Fruit fly (Drosophila melanogaster) whole organism, embryonic: ENCODE data around the gene Nprl3.

ENCODE experiments used
- Asciz ChIP-seq: fragments of 200-800 bp; sonication (Bioruptor generic); optimal IDR thresholded peaks from 2 replicates; lab custom pipeline; 2017; ENCODE audit warnings: missing biosample characterization, mild to moderate bottlenecking, missing genetic modification characterization, missing genetic modification reagents
- BEAF-32 ChIP-seq: fragments of 200-800 bp; sonication (Bioruptor generic); optimal IDR thresholded peaks from 3 replicates; lab custom pipeline; 2017; ENCODE audit warnings: missing biosample characterization, missing genetic modification characterization, mild to moderate bottlenecking, moderate library complexity, missing genetic modification reagents
- CG10321 ChIP-seq: fragments of 200-800 bp; sonication (Bioruptor generic); IDR thresholded peaks from 2 replicates; pipeline ENCODE4 v1.3.6; 2022; ENCODE audit warnings: missing biosample characterization, missing genetic modification characterization
- CG12942 ChIP-seq: fragments of 200-800 bp; sonication (Bioruptor generic); optimal IDR thresholded peaks from 3 replicates; lab custom pipeline; 2016; ENCODE audit warnings: missing biosample characterization, missing genetic modification characterization
- CG13123 ChIP-seq: fragments of 200-800 bp; sonication (Bioruptor generic); optimal IDR thresholded peaks from 2 replicates; lab custom pipeline; 2016; ENCODE audit warnings: missing biosample characterization, missing genetic modification characterization
- CG15479 ChIP-seq: fragments of 200-800 bp; sonication (Bioruptor generic); optimal IDR thresholded peaks from 3 replicates; lab custom pipeline; 2019; ENCODE audit warnings: missing biosample characterization, mild to moderate bottlenecking, missing genetic modification characterization, moderate library complexity
- CG17186 ChIP-seq: fragments of 200-800 bp; sonication (Bioruptor generic); optimal IDR thresholded peaks from 3 replicates; lab custom pipeline; 2017; ENCODE audit warnings: missing biosample characterization, missing genetic modification reagents, missing genetic modification characterization
- CG17359 ChIP-seq: fragments of 200-800 bp; sonication (Bioruptor generic); optimal IDR thresholded peaks from 3 replicates; lab custom pipeline; 2018; ENCODE audit warnings: missing biosample characterization, mild to moderate bottlenecking, missing genetic modification characterization, moderate library complexity
- CG1792 ChIP-seq: fragments of 200-800 bp; sonication (Bioruptor generic); optimal IDR thresholded peaks from 2 replicates; lab custom pipeline; 2016; ENCODE audit warnings: missing biosample characterization, missing genetic modification characterization
- CG2116 ChIP-seq: fragments of 200-800 bp; sonication (Bioruptor generic); optimal IDR thresholded peaks from 3 replicates; lab custom pipeline; 2018; ENCODE audit warnings: missing biosample characterization, mild to moderate bottlenecking, missing genetic modification characterization
- CG31224 ChIP-seq: fragments of 200-800 bp; sonication (Bioruptor generic); IDR thresholded peaks from 2 replicates; pipeline ENCODE4 v1.3.6; 2022; ENCODE audit warnings: missing biosample characterization, missing genetic modification characterization
- CG42726 ChIP-seq: fragments of 200-800 bp; sonication (Bioruptor generic); IDR thresholded peaks from 2 replicates; pipeline ENCODE4 v1.3.6; 2022; ENCODE audit warnings: missing biosample characterization, missing genetic modification characterization; ENCODE audit not compliant: partially characterized antibody
- CG4360 ChIP-seq: fragments of 200-800 bp; sonication (Bioruptor generic); IDR thresholded peaks from 2 replicates; pipeline ENCODE4 v1.3.6; 2022; ENCODE audit warnings: missing biosample characterization, missing genetic modification characterization
- CG6272 ChIP-seq: fragments of 200-800 bp; sonication (Bioruptor generic); IDR thresholded peaks from 2 replicates; pipeline ENCODE4 v1.3.6; 2022; ENCODE audit warnings: missing biosample characterization, missing genetic modification characterization
- CG7357 ChIP-seq: fragments of 200-800 bp; sonication (Bioruptor generic); IDR thresholded peaks from 3 replicates; pipeline ENCODE4 v1.3.6; 2022; ENCODE audit warnings: missing biosample characterization, missing genetic modification characterization
- CG7745 ChIP-seq: fragments of 200-800 bp; sonication (Bioruptor generic); optimal IDR thresholded peaks from 2 replicates; lab custom pipeline; 2018; ENCODE audit warnings: missing biosample characterization, mild to moderate bottlenecking, missing genetic modification characterization, moderate library complexity
- CG9876 ChIP-seq: fragments of 200-800 bp; sonication (Bioruptor generic); optimal IDR thresholded peaks from 2 replicates; lab custom pipeline; 2016; ENCODE audit warnings: missing biosample characterization, missing genetic modification characterization
- Chrac-16 ChIP-seq: fragments of 200-800 bp; sonication (Bioruptor generic); optimal IDR thresholded peaks from 3 replicates; lab custom pipeline; 2016; ENCODE audit warnings: missing biosample characterization, missing genetic modification characterization
- CrebB ChIP-seq: fragments of 200-800 bp; sonication (Bioruptor generic); optimal IDR thresholded peaks from 3 replicates; lab custom pipeline; 2018; ENCODE audit warnings: missing biosample characterization, mild to moderate bottlenecking, missing genetic modification characterization
- Dbx ChIP-seq: fragments of 200-800 bp; sonication (Bioruptor generic); IDR thresholded peaks from 3 replicates; pipeline ENCODE4 v1.3.6; 2022; ENCODE audit warnings: missing biosample characterization, missing genetic modification characterization
- Dp ChIP-seq: fragments of 200-800 bp; sonication (Bioruptor generic); optimal IDR thresholded peaks from 2 replicates; lab custom pipeline; 2018; ENCODE audit warnings: missing biosample characterization, mild to moderate bottlenecking, missing genetic modification characterization, moderate library complexity
- Drgx ChIP-seq: fragments of 200-800 bp; sonication (Bioruptor generic); IDR thresholded peaks from 2 replicates; pipeline ENCODE4 v1.3.6; 2022; ENCODE audit warnings: missing biosample characterization, missing genetic modification characterization
- E2f2 ChIP-seq: fragments of 200-800 bp; sonication (Bioruptor generic); IDR thresholded peaks from 2 replicates; pipeline ENCODE4 v1.3.6; 2022; ENCODE audit warnings: missing biosample characterization, missing genetic modification characterization
- Elba2 ChIP-seq: fragments of 200-800 bp; sonication (Bioruptor generic); optimal IDR thresholded peaks from 3 replicates; lab custom pipeline; 2016; ENCODE audit warnings: missing biosample characterization, missing genetic modification characterization
- HLH4C ChIP-seq: fragments of 200-800 bp; sonication (Bioruptor generic); IDR thresholded peaks from 3 replicates; pipeline ENCODE4 v1.3.6; 2022; ENCODE audit warnings: missing biosample characterization, missing genetic modification characterization; ENCODE audit not compliant: partially characterized antibody
- HmgD ChIP-seq: fragments of 200-800 bp; sonication (Bioruptor generic); optimal IDR thresholded peaks from 3 replicates; lab custom pipeline; 2016; ENCODE audit warnings: missing biosample characterization, missing genetic modification characterization
- Lpt ChIP-seq: fragments of >200 bp; optimal IDR thresholded peaks from 2 replicates; lab custom pipeline; 2018; ENCODE audit warnings: missing biosample characterization, missing genetic modification characterization
- Nf-YA ChIP-seq: fragments of 200-800 bp; sonication (Bioruptor generic); IDR thresholded peaks from 2 replicates; pipeline ENCODE4 v1.3.6; 2022; ENCODE audit warnings: missing biosample characterization, missing genetic modification characterization
- Nf-YB ChIP-seq: fragments of 200-800 bp; sonication (Bioruptor generic); optimal IDR thresholded peaks from 3 replicates; lab custom pipeline; 2019; ENCODE audit warnings: missing biosample characterization, mild to moderate bottlenecking, missing genetic modification characterization, moderate library complexity
- cg ChIP-seq: fragments of 200-800 bp; sonication (Bioruptor generic); optimal IDR thresholded peaks from 3 replicates; lab custom pipeline; 2019; ENCODE audit warnings: missing biosample characterization, mild to moderate bottlenecking, missing genetic modification characterization, moderate library complexity
- crc ChIP-seq: fragments of 200-800 bp; sonication (Bioruptor generic); optimal IDR thresholded peaks from 2 replicates; lab custom pipeline; 2016; ENCODE audit warnings: missing biosample characterization, missing genetic modification characterization
- crp ChIP-seq, 2 experiments: fragments of 200-800 bp; sonication (Bioruptor generic); optimal IDR thresholded peaks; 2 replicates in 1 of 2; 3 replicates in 1 of 2; lab custom pipeline; 2017; ENCODE audit warnings: missing biosample characterization in 2 of 2, missing genetic modification characterization in 2 of 2, mild to moderate bottlenecking in 1 of 2, moderate library complexity in 1 of 2
- dan ChIP-seq: fragments of 200-800 bp; sonication (Bioruptor generic); IDR thresholded peaks from 2 replicates; pipeline ENCODE4 v1.3.6; 2022; ENCODE audit warnings: missing biosample characterization, missing genetic modification characterization
- dmrt99B ChIP-seq: fragments of 200-800 bp; sonication (Bioruptor generic); optimal IDR thresholded peaks from 2 replicates; lab custom pipeline; 2018; ENCODE audit warnings: missing biosample characterization, mild to moderate bottlenecking, missing genetic modification characterization, moderate library complexity
- dpn ChIP-seq, 2 experiments: fragments of 200-800 bp; sonication (Bioruptor generic); optimal IDR thresholded peaks; 3 replicates each; lab custom pipeline; 2016; ENCODE audit warnings: missing biosample characterization in 2 of 2, missing genetic modification characterization in 2 of 2
- ems ChIP-seq: fragments of 200-800 bp; sonication (Bioruptor generic); optimal IDR thresholded peaks from 3 replicates; lab custom pipeline; 2016; ENCODE audit warnings: missing biosample characterization, missing genetic modification characterization
- eve ChIP-seq, 2 experiments: fragments of >200 bp; optimal IDR thresholded peaks; 2 replicates each; lab custom pipeline; 2017; ENCODE audit warnings: missing biosample characterization in 2 of 2, missing genetic modification characterization in 2 of 2
- fu2 ChIP-seq: fragments of 200-800 bp; sonication (Bioruptor generic); optimal IDR thresholded peaks from 2 replicates; lab custom pipeline; 2016; ENCODE audit warnings: missing biosample characterization, missing genetic modification characterization
- gfzf ChIP-seq: fragments of 200-800 bp; sonication (Bioruptor generic); optimal IDR thresholded peaks from 2 replicates; lab custom pipeline; 2016; ENCODE audit warnings: missing biosample characterization, mild to moderate bottlenecking, missing genetic modification characterization, moderate library complexity
- ken ChIP-seq: fragments of 200-800 bp; sonication (Bioruptor generic); IDR thresholded peaks from 3 replicates; pipeline ENCODE4 v1.3.6; 2022; ENCODE audit warnings: missing biosample characterization, missing genetic modification characterization
- onecut ChIP-seq: fragments of 200-800 bp; sonication (Bioruptor generic); IDR thresholded peaks from 2 replicates; pipeline ENCODE4 v1.3.6; 2022; ENCODE audit warnings: missing biosample characterization, missing genetic modification characterization
- pan ChIP-seq, 4 experiments: fragments of >200 bp in 3 of 4; fragments of 200-800 bp in 1 of 4; sonication (Bioruptor generic) in 1 of 4; optimal IDR thresholded peaks in 3 of 4; IDR thresholded peaks in 1 of 4; 2 replicates each; pipeline versions ENCODE4 v1.3.6 to Lab custom; 2017 to 2022; ENCODE audit warnings: missing biosample characterization in 2 of 4, missing genetic modification characterization in 2 of 4, mixed read lengths in 1 of 4
- phol ChIP-seq: fragments of 200-800 bp; sonication (Bioruptor generic); optimal IDR thresholded peaks from 3 replicates; lab custom pipeline; 2018; ENCODE audit warnings: missing biosample characterization, mild to moderate bottlenecking, missing genetic modification characterization, moderate library complexity
- psq ChIP-seq: fragments of 200-800 bp; sonication (Bioruptor generic); optimal IDR thresholded peaks from 2 replicates; lab custom pipeline; 2017; ENCODE audit warnings: missing biosample characterization, missing genetic modification characterization
- repo ChIP-seq: fragments of 200-800 bp; sonication (Bioruptor generic); optimal IDR thresholded peaks from 2 replicates; lab custom pipeline; 2016; ENCODE audit warnings: missing biosample characterization, missing genetic modification characterization
- sens ChIP-seq: fragments of 200-800 bp; sonication (Bioruptor generic); peaks from one replicate; lab custom pipeline; 2016; ENCODE audit warnings: missing biosample characterization, missing genetic modification characterization
- slbo ChIP-seq: fragments of 200-800 bp; sonication (Bioruptor generic); IDR thresholded peaks from 2 replicates; pipeline ENCODE4 v1.3.6; 2022; ENCODE audit warnings: missing biosample characterization, missing genetic modification characterization
- stwl ChIP-seq: fragments of 200-800 bp; sonication (Bioruptor generic); optimal IDR thresholded peaks from 3 replicates; lab custom pipeline; 2018; ENCODE audit warnings: missing biosample characterization, mild to moderate bottlenecking, missing genetic modification characterization, moderate library complexity
- vvl ChIP-seq: fragments of 200-800 bp; sonication (Bioruptor generic); IDR thresholded peaks from 2 replicates; pipeline ENCODE4 v1.3.6; 2022; ENCODE audit warnings: missing biosample characterization, missing genetic modification characterization
- zfh2 ChIP-seq: fragments of 200-800 bp; sonication (Bioruptor generic); optimal IDR thresholded peaks from 2 replicates; lab custom pipeline; 2016; ENCODE audit warnings: missing biosample characterization, missing genetic modification characterization

The Nprl3 gene

DNA sequence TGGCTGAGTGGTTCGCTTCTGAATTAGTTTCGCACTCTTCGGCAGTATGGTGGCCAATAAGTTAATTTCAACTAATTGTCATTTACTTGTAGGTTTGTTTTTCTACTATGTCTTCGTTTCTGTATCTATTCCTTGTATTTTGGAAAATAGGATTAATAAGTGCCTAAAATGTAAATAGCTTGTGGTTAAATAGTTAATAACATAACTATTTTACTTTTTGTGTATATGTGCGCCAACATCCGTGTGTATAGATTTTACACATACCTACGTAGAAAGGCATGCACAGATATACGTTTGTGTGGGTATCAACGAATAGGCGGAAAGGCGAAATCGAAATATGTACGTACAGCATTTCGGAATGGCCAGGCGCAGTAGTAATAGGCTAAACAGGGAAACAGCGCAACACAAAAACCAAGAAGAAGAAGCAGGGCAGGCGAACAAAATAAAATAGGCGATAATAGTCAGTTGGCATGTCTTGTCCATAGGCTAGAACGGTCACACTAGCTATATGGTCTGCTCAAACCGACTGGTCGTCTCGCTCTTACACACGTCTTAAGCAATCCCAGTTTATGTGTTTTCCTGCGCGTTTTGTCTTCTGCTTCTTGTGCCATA, 950 bp upstream of the Nprl3 start (continued):
- peak; percentile 62 for TF ChIP-seq HmgD (GFP tag; lab: Kevin White, UChicago)
- TF ChIP-seq repo (GFP tag; lab: Kevin White, UChicago) = no peak
- TF ChIP-seq onecut (GFP tag; lab: Robert Waterston, UW) = peak; percentile 38; the same call in 1 of the 2 replicates
- no peak for TF ChIP-seq Lpt (GFP tag; lab: Kevin White, UChicago)
- no peak for TF ChIP-seq fu2 (GFP tag; lab: Kevin White, UChicago)
- peak; percentile 27; the same call in 1 of the 2 replicates for TF ChIP-seq slbo (GFP tag; lab: Robert Waterston, UW)
- 0 out of 2 replicates have a peak, but pooled peaks have one; percentile 6 for TF ChIP-seq Drgx (GFP tag; lab: Robert Waterston, UW)
- peak; percentile 13 for TF ChIP-seq BEAF-32 (GFP tag; lab: Kevin White, UChicago)
- TF ChIP-seq gfzf (GFP tag; lab: Kevin White, UChicago) = peak; percentile 72
- TF ChIP-seq ken (GFP tag; lab: Robert Waterston, UW) = no peak
- peak; percentile 54 for TF ChIP-seq vvl (GFP tag; lab: Robert Waterston, UW)
- 0 out of 2 replicates have a peak, but pooled peaks have one; percentile 46 for TF ChIP-seq CG42726 (GFP tag; lab: Robert Waterston, UW)
- TF ChIP-seq dpn (GFP tag; optimal IDR thresholded peaks at IDR 0.05; lab: Kevin White, UChicago) = no peak
- TF ChIP-seq CG7745 (tag; lab: Kevin White, UChicago) = peak; percentile 2
- TF ChIP-seq Dbx = peak; percentile 36; the same call in 1 of the 3 replicates
- TF ChIP-seq cg (GFP tag; lab: Kevin White, UChicago) = peak; percentile 95
- TF ChIP-seq Nf-YA (GFP tag; lab: Robert Waterston, UW) = no peak
- TF ChIP-seq CG17186 (GFP tag; lab: Kevin White, UChicago) = peak; percentile 60
- TF ChIP-seq CG7357 (GFP tag; lab: Robert Waterston, UW) = no peak
- no peak for TF ChIP-seq CG1792 (GFP tag; lab: Kevin White, UChicago)
- TF ChIP-seq CG15479 (GFP tag; lab: Kevin White, UChicago) = peak; percentile 51
- no peak for TF ChIP-seq ems (GFP tag; lab: Kevin White, UChicago)
- no peak for TF ChIP-seq CG13123 (GFP tag; lab: Kevin White, UChicago)
- peak; percentile 17 for TF ChIP-seq CrebB
- peak; percentile 59 for TF ChIP-seq sens (GFP tag; lab: Kevin White, UChicago)
- peak; percentile 40 for TF ChIP-seq Nf-YB (GFP tag; lab: Kevin White, UChicago)
- no peak for TF ChIP-seq dan (GFP tag; lab: Robert Waterston, UW)
- TF ChIP-seq psq (GFP tag; lab: Kevin White, UChicago) = peak; percentile 100
- no peak for TF ChIP-seq dmrt99B (tag; lab: Kevin White, UChicago)
- TF ChIP-seq crc (GFP tag; lab: Kevin White, UChicago) = no peak
- no peak for TF ChIP-seq Asciz (GFP tag; lab: Kevin White, UChicago)
- no peak for TF ChIP-seq CG12942
- TF ChIP-seq CG9876 (GFP tag; lab: Kevin White, UChicago) = no peak
- TF ChIP-seq phol (tag; lab: Kevin White, UChicago) = peak; percentile 45
- TF ChIP-seq CG17359 = no peak

DNA sequence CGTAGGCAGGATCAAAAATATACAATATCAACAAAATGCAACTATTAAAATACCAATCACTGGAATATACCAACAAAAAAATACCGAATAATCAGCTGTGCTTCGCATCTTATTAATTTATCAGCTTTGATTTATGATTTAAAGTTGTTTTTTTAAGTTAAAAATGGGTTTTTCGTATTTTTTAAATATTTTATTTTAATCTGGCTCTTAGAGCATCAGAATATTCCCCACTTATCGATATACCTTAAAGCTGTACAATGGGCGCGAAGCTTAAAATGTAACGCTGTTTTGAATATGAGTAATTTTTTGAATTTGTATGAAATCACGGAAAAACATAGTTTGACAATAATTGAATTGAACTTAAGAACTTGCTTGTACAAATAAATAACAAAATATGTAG, 2.5 kb downstream of the Nprl3 start, which contains the start of gene CG17359:
Gene CG17359 (minus strand): TSS at position 48 of the 400 bp plus-strand sequence.
- TF ChIP-seq CG31224 (GFP tag; lab: Robert Waterston, UW) (no peak), E2f2 (GFP tag; lab: Robert Waterston, UW) (peak; percentile 63; the same call in 1 of the 2 replicates), zfh2 (GFP tag; lab: Kevin White, UChicago) (no peak), Dp (GFP tag; lab: Kevin White, UChicago) (peak; percentile 39), stwl (tag; lab: Kevin White, UChicago) (peak; percentile 14), BEAF-32 (GFP tag; lab: Kevin White, UChicago) (peak; percentile 5), crp (GFP tag; optimal IDR thresholded peaks at IDR 0.05; lab: Kevin White, UChicago) (peak in 1 of 2 experiments; percentile 73), Elba2 (no peak), gfzf (GFP tag; lab: Kevin White, UChicago) (peak; percentile 18), HLH4C (no peak), CG4360 (GFP tag; lab: Robert Waterston, UW) (no peak), CG2116 (GFP tag; lab: Kevin White, UChicago) (peak; percentile 78), pan (optimal IDR thresholded peaks at IDR 0.05; lab: Kevin White, UChicago) (no peak), pan (GFP tag; optimal IDR thresholded peaks at IDR 0.05 in 1 of 2, IDR thresholded peaks at IDR 0.05 in 1 of 2) (no peak), eve (GFP tag; optimal IDR thresholded peaks at IDR 0.05; lab: Kevin White, UChicago) (no peak), CG10321 (GFP tag; lab: Robert Waterston, UW) (no peak), CG6272 (GFP tag; lab: Robert Waterston, UW) (no peak), Chrac-16 (GFP tag; lab: Kevin White, UChicago) (no peak)
